Worm (Caenorhabditis elegans) whole organism, early embryonic: ENCODE measurements around the gene pkg-2.

Experiments used
- aly-1 ChIP-seq: sonication (generic microtip); optimal IDR thresholded peaks from 2 replicates; lab custom pipeline; 2016; ENCODE audit warnings: missing genetic modification characterization, missing compliant biosample characterization
- ama-1 ChIP-seq: fragments of 150-350 bp; optimal IDR thresholded peaks from 2 replicates; lab custom pipeline; 2014
- sea-1 ChIP-seq: fragments of 200-800 bp; sonication (Bioruptor generic); conservative IDR thresholded peaks from 2 replicates; pipeline ENCODE4 v1.3.6; 2022; ENCODE audit warnings: missing genetic modification characterization, missing compliant biosample characterization
- tbx-37 ChIP-seq: fragments of 200-800 bp; sonication (Bioruptor generic); conservative IDR thresholded peaks from 2 replicates; pipeline ENCODE4 v1.3.6; 2022; ENCODE audit warnings: missing genetic modification reagents, missing genetic modification characterization, missing compliant biosample characterization

- TF ChIP-seq aly-1 (tag; lab: Kevin White, UChicago): no peak
- no peak for TF ChIP-seq sea-1 (GFP tag; lab: Robert Waterston, UW)
- no peak for TF ChIP-seq tbx-37 (GFP tag; lab: Robert Waterston, UW)
- TF ChIP-seq ama-1: no peak
These were observed 46.9 kb upstream of the pkg-2 start, which contains the start of gene C28C12.11 for ce11 chrIV:8473756-8474155.
